Worm (Caenorhabditis elegans) whole organism, mixed stage, embryonic: ENCODE results near the gene ugt-35.

Experiments
- ces-1 ChIP-seq: fragments of 150-350 bp; optimal IDR thresholded peaks from 2 replicates; lab custom pipeline; 2014; ENCODE audit warnings: missing biosample characterization, missing genetic modification reagents, missing genetic modification characterization
- elt-3 ChIP-seq: fragments of 150-350 bp; optimal IDR thresholded peaks from 2 replicates; lab custom pipeline; 2014; ENCODE audit warnings: missing biosample characterization, missing genetic modification characterization
- nhr-12 ChIP-seq: fragments of 150-350 bp; optimal IDR thresholded peaks from 2 replicates; lab custom pipeline; 2014; ENCODE audit warnings: missing biosample characterization, missing genetic modification characterization
- nhr-2 ChIP-seq: fragments of 150-350 bp; optimal IDR thresholded peaks from 2 replicates; lab custom pipeline; 2014; ENCODE audit warnings: missing biosample characterization, missing genetic modification characterization
- nhr-237 ChIP-seq: fragments of 150-350 bp; optimal IDR thresholded peaks from 2 replicates; lab custom pipeline; 2014; ENCODE audit warnings: missing biosample characterization, missing genetic modification characterization
- nhr-28 ChIP-seq: fragments of 150-350 bp; optimal IDR thresholded peaks from 2 replicates; lab custom pipeline; 2014; ENCODE audit warnings: missing biosample characterization, missing genetic modification characterization
- pha-4 ChIP-seq: fragments of 150-350 bp; optimal IDR thresholded peaks from 2 replicates; lab custom pipeline; 2018; ENCODE audit warnings: missing biosample characterization, missing genetic modification reagents, missing genetic modification characterization
- sem-2 ChIP-seq: fragments of 200-800 bp; sonication (Bioruptor generic); optimal IDR thresholded peaks from 2 replicates; lab custom pipeline; 2018; ENCODE audit warnings: mild to moderate bottlenecking, missing genetic modification characterization, missing compliant biosample characterization
- snpc-4 ChIP-seq: fragments of 150-350 bp; optimal IDR thresholded peaks from 2 replicates; lab custom pipeline; 2014; ENCODE audit warnings: missing biosample characterization, missing genetic modification characterization
- sptf-1 ChIP-seq: sonication (generic microtip); optimal IDR thresholded peaks from 2 replicates; lab custom pipeline; 2017; ENCODE audit warnings: mild to moderate bottlenecking, missing genetic modification characterization, moderate library complexity, missing compliant biosample characterization
- ztf-11 ChIP-seq: fragments of 150-350 bp; optimal IDR thresholded peaks from 2 replicates; lab custom pipeline; 2014; ENCODE audit warnings: missing biosample characterization, missing genetic modification characterization

- no peak for TF ChIP-seq sem-2
- no peak for TF ChIP-seq nhr-12 (tag; lab: Kevin White, UChicago)
- TF ChIP-seq sptf-1 = no peak
- TF ChIP-seq pha-4 (tag; lab: Kevin White, UChicago) = no peak
- TF ChIP-seq elt-3 = no peak
- TF ChIP-seq nhr-2 = no peak
- TF ChIP-seq ztf-11 = no peak
- TF ChIP-seq snpc-4 (tag; lab: Kevin White, UChicago) = no peak
- no peak for TF ChIP-seq nhr-237 (tag; lab: Kevin White, UChicago)
- no peak for TF ChIP-seq nhr-28 (tag; lab: Kevin White, UChicago)
- no peak for TF ChIP-seq ces-1
These were observed 48.2 kb upstream of the ugt-35 start, which contains the start of gene pph-1 for ce11 chrV:10702249-10702648.
